Fruit fly (Drosophila melanogaster): ENCODE measurements around the gene CG11630.

CG11630 gene

dm6 chr2L:21783965-21784364 is at the start of gene CG11630:
TSS of gene CG11630 (minus strand) at chr2L:21784065.
- TF ChIP-seq h (optimal IDR thresholded peaks at IDR 0.05) (no peak), ttk (optimal IDR thresholded peaks at IDR 0.05) (no peak), Sin3A (optimal IDR thresholded peaks at IDR 0.05) (no peak), insv (optimal IDR thresholded peaks at IDR 0.05) (no peak), Myc (optimal IDR thresholded peaks at IDR 0.05) (no peak), psq (optimal IDR thresholded peaks at IDR 0.05) (no peak)

dm6 chr2L:21832200-21832831 is 48.5 kb upstream of the CG11630 start:
- TF ChIP-seq psq (optimal IDR thresholded peaks at IDR 0.05) (no peak), h (optimal IDR thresholded peaks at IDR 0.05) (no peak)

- TF ChIP-seq psq (optimal IDR thresholded peaks at IDR 0.05) (no peak), Myc (optimal IDR thresholded peaks at IDR 0.05) (no peak), ttk (optimal IDR thresholded peaks at IDR 0.05) (no peak)
Measured at dm6 chr2L:21830317-21830716, 46.5 kb upstream of the CG11630 start.

dm6 chr2L:21828791-21829184 is 44.9 kb upstream of the CG11630 start:
- TF ChIP-seq Sin3A (optimal IDR thresholded peaks at IDR 0.05) (no peak), psq (optimal IDR thresholded peaks at IDR 0.05) (no peak), insv (optimal IDR thresholded peaks at IDR 0.05) (no peak), Myc (optimal IDR thresholded peaks at IDR 0.05) (no peak), ttk (optimal IDR thresholded peaks at IDR 0.05) (no peak), h (optimal IDR thresholded peaks at IDR 0.05) (no peak)

- no peak for TF ChIP-seq Myc (optimal IDR thresholded peaks at IDR 0.05)
- TF ChIP-seq Sin3A (optimal IDR thresholded peaks at IDR 0.05) = no peak
- no peak for TF ChIP-seq psq (optimal IDR thresholded peaks at IDR 0.05)
- TF ChIP-seq h (optimal IDR thresholded peaks at IDR 0.05) = no peak
- TF ChIP-seq ttk (optimal IDR thresholded peaks at IDR 0.05) = no peak
- TF ChIP-seq insv (optimal IDR thresholded peaks at IDR 0.05) = no peak
Measured at dm6 chr2L:21827900-21828790, 44.3 kb upstream of the CG11630 start, which contains the start of gene tsh. TSS of gene tsh (plus strand) at chr2L:21828593.

- no peak for TF ChIP-seq h (optimal IDR thresholded peaks at IDR 0.05)
- TF ChIP-seq Myc (optimal IDR thresholded peaks at IDR 0.05) = no peak
- no peak for TF ChIP-seq psq (optimal IDR thresholded peaks at IDR 0.05)
- TF ChIP-seq ttk (optimal IDR thresholded peaks at IDR 0.05) = no peak
- TF ChIP-seq insv (optimal IDR thresholded peaks at IDR 0.05) = no peak
- no peak for TF ChIP-seq Sin3A (optimal IDR thresholded peaks at IDR 0.05)
Measured at dm6 chr2L:21819386-21819785, 35.5 kb upstream of the CG11630 start.

dm6 chr2L:21810098-21810497 is 26.2 kb upstream of the CG11630 start:
- TF ChIP-seq h (optimal IDR thresholded peaks at IDR 0.05) = no peak
- no peak for TF ChIP-seq Myc (optimal IDR thresholded peaks at IDR 0.05)
- no peak for TF ChIP-seq psq (optimal IDR thresholded peaks at IDR 0.05)
- TF ChIP-seq ttk (optimal IDR thresholded peaks at IDR 0.05) = no peak
- no peak for TF ChIP-seq insv (optimal IDR thresholded peaks at IDR 0.05)

- TF ChIP-seq h (optimal IDR thresholded peaks at IDR 0.05) (no peak), insv (optimal IDR thresholded peaks at IDR 0.05) (no peak), ttk (optimal IDR thresholded peaks at IDR 0.05) (no peak), Myc (optimal IDR thresholded peaks at IDR 0.05) (no peak), psq (optimal IDR thresholded peaks at IDR 0.05) (no peak), Sin3A (optimal IDR thresholded peaks at IDR 0.05) (no peak)
Measured at dm6 chr2L:21806875-21807274, 23.0 kb upstream of the CG11630 start.

- TF ChIP-seq psq (optimal IDR thresholded peaks at IDR 0.05) = no peak
- TF ChIP-seq ttk (optimal IDR thresholded peaks at IDR 0.05) = no peak
- TF ChIP-seq insv (optimal IDR thresholded peaks at IDR 0.05) = no peak
- no peak for TF ChIP-seq Myc (optimal IDR thresholded peaks at IDR 0.05)
- no peak for TF ChIP-seq h (optimal IDR thresholded peaks at IDR 0.05)
- TF ChIP-seq Sin3A (optimal IDR thresholded peaks at IDR 0.05) = no peak
Measured at dm6 chr2L:21806359-21806758, 22.5 kb upstream of the CG11630 start.

- TF ChIP-seq insv (optimal IDR thresholded peaks at IDR 0.05) = no peak
- no peak for TF ChIP-seq Myc (optimal IDR thresholded peaks at IDR 0.05)
- TF ChIP-seq h (optimal IDR thresholded peaks at IDR 0.05) = no peak
- TF ChIP-seq psq (optimal IDR thresholded peaks at IDR 0.05) = no peak
- TF ChIP-seq Sin3A (optimal IDR thresholded peaks at IDR 0.05) = no peak
- no peak for TF ChIP-seq ttk (optimal IDR thresholded peaks at IDR 0.05)
Measured at dm6 chr2L:21804105-21804504, 20.2 kb upstream of the CG11630 start.

dm6 chr2L:21795342-21795874 is 11.5 kb upstream of the CG11630 start, which contains the start of gene CG31612:
TSS of gene CG31612 (minus strand) at chr2L:21795447.
- TF ChIP-seq Myc (optimal IDR thresholded peaks at IDR 0.05) (no peak), ttk (optimal IDR thresholded peaks at IDR 0.05) (no peak), insv (optimal IDR thresholded peaks at IDR 0.05) (no peak), Sin3A (optimal IDR thresholded peaks at IDR 0.05) (no peak), psq (optimal IDR thresholded peaks at IDR 0.05) (no peak), h (optimal IDR thresholded peaks at IDR 0.05) (no peak)

dm6 chr2L:21794547-21795341 is 10.9 kb upstream of the CG11630 start:
- TF ChIP-seq h (optimal IDR thresholded peaks at IDR 0.05) (no peak), psq (optimal IDR thresholded peaks at IDR 0.05) (no peak), insv (optimal IDR thresholded peaks at IDR 0.05) (no peak), Sin3A (optimal IDR thresholded peaks at IDR 0.05) (no peak), Myc (optimal IDR thresholded peaks at IDR 0.05) (no peak), ttk (optimal IDR thresholded peaks at IDR 0.05) (no peak)

Data from Kc167 (cell line).